Worm (Caenorhabditis elegans): ENCODE measurements around the gene str-13.

Gene str-13

ce11 chrV:2742298-2742697, 15.3 kb upstream of the str-13 start, which contains the start of gene srg-62:
srg-62 (minus strand) TSS chrV:2742398.
- TF ChIP-seq W03F9.2 (tag; optimal IDR thresholded peaks at IDR 0.05): no peak
- no peak for TF ChIP-seq him-1 (tag; optimal IDR thresholded peaks at IDR 0.05)
- no peak for TF ChIP-seq dao-5 (tag; optimal IDR thresholded peaks at IDR 0.05)

- no peak for TF ChIP-seq W03F9.2 (tag; optimal IDR thresholded peaks at IDR 0.05)
- TF ChIP-seq dao-5 (tag; optimal IDR thresholded peaks at IDR 0.05): no peak
- TF ChIP-seq him-1 (tag; optimal IDR thresholded peaks at IDR 0.05): no peak
Observed at ce11 chrV:2740228-2740627, 13.2 kb upstream of the str-13 start, which contains the start of gene srg-61. srg-61 (minus strand) TSS chrV:2740328.

ce11 chrV:2739607-2740006, 12.6 kb upstream of the str-13 start:
- no peak for TF ChIP-seq W03F9.2 (tag; optimal IDR thresholded peaks at IDR 0.05)
- TF ChIP-seq him-1 (tag; optimal IDR thresholded peaks at IDR 0.05): no peak
- TF ChIP-seq dao-5 (tag; optimal IDR thresholded peaks at IDR 0.05): no peak

ce11 chrV:2738174-2738573, 11.2 kb upstream of the str-13 start, which contains the start of gene srg-56:
srg-56 (minus strand) TSS chrV:2738274.
- TF ChIP-seq dao-5 (tag; optimal IDR thresholded peaks at IDR 0.05): no peak
- no peak for TF ChIP-seq W03F9.2 (tag; optimal IDR thresholded peaks at IDR 0.05)
- TF ChIP-seq him-1 (tag; optimal IDR thresholded peaks at IDR 0.05): no peak

- TF ChIP-seq W03F9.2 (tag; optimal IDR thresholded peaks at IDR 0.05): no peak
- TF ChIP-seq him-1 (tag; optimal IDR thresholded peaks at IDR 0.05): no peak
- TF ChIP-seq dao-5 (tag; optimal IDR thresholded peaks at IDR 0.05): no peak
Observed at ce11 chrV:2734360-2734759, 7.4 kb upstream of the str-13 start, which contains the start of gene srg-57. srg-57 (minus strand) TSS chrV:2734460.

- no peak for TF ChIP-seq W03F9.2 (tag; optimal IDR thresholded peaks at IDR 0.05)
Observed at ce11 chrV:2730784-2731480, 3.9 kb upstream of the str-13 start, which contains the start of gene dod-3. dod-3 (minus strand) TSS chrV:2731098.

ce11 chrV:2728236-2728635, 1.2 kb upstream of the str-13 start, which contains the start of gene str-33:
str-33 (plus strand) TSS chrV:2728536.
- TF ChIP-seq him-1 (tag; optimal IDR thresholded peaks at IDR 0.05) (no peak), dao-5 (tag; optimal IDR thresholded peaks at IDR 0.05) (no peak), W03F9.2 (tag; optimal IDR thresholded peaks at IDR 0.05) (no peak)

- TF ChIP-seq dao-5 (tag; optimal IDR thresholded peaks at IDR 0.05): no peak
- TF ChIP-seq W03F9.2 (tag; optimal IDR thresholded peaks at IDR 0.05): no peak
- TF ChIP-seq him-1 (tag; optimal IDR thresholded peaks at IDR 0.05): no peak
Observed at ce11 chrV:2725225-2725624, 1.8 kb downstream of the str-13 start, which contains the start of gene srg-59. srg-59 (minus strand) TSS chrV:2725325.

- no peak for TF ChIP-seq him-1 (tag; optimal IDR thresholded peaks at IDR 0.05)
- TF ChIP-seq dao-5 (tag; optimal IDR thresholded peaks at IDR 0.05): no peak
Observed at ce11 chrV:2722555-2722954, 4.4 kb downstream of the str-13 start, which contains the start of gene srg-60. srg-60 (minus strand) TSS chrV:2722655.

- TF ChIP-seq him-1 (tag; optimal IDR thresholded peaks at IDR 0.05): no peak
- no peak for TF ChIP-seq W03F9.2 (tag; optimal IDR thresholded peaks at IDR 0.05)
- TF ChIP-seq dao-5 (tag; optimal IDR thresholded peaks at IDR 0.05): no peak
Observed at ce11 chrV:2720763-2721162, 6.2 kb downstream of the str-13 start, which contains the start of gene srt-27. srt-27 (minus strand) TSS chrV:2720863.

- TF ChIP-seq him-1 (tag; optimal IDR thresholded peaks at IDR 0.05): no peak
- TF ChIP-seq dao-5 (tag; optimal IDR thresholded peaks at IDR 0.05): no peak
- no peak for TF ChIP-seq W03F9.2 (tag; optimal IDR thresholded peaks at IDR 0.05)
Observed at ce11 chrV:2718688-2719185, 8.3 kb downstream of the str-13 start, which contains the start of gene srt-29. srt-29 (minus strand) TSS chrV:2719135.

- TF ChIP-seq dao-5 (tag; optimal IDR thresholded peaks at IDR 0.05) (no peak), him-1 (tag; optimal IDR thresholded peaks at IDR 0.05) (no peak), W03F9.2 (tag; optimal IDR thresholded peaks at IDR 0.05) (no peak)
Observed at ce11 chrV:2716933-2717332, 10.1 kb downstream of the str-13 start.

ce11 chrV:2713532-2713931, 13.5 kb downstream of the str-13 start, which contains the start of gene srt-28:
srt-28 (minus strand) TSS chrV:2713632.
- no peak for TF ChIP-seq W03F9.2 (tag; optimal IDR thresholded peaks at IDR 0.05)
- TF ChIP-seq him-1 (tag; optimal IDR thresholded peaks at IDR 0.05): no peak
- no peak for TF ChIP-seq dao-5 (tag; optimal IDR thresholded peaks at IDR 0.05)

- no peak for TF ChIP-seq dao-5 (tag; optimal IDR thresholded peaks at IDR 0.05)
- no peak for TF ChIP-seq W03F9.2 (tag; optimal IDR thresholded peaks at IDR 0.05)
- TF ChIP-seq him-1 (tag; optimal IDR thresholded peaks at IDR 0.05): no peak
Observed at ce11 chrV:2711429-2711828, 15.6 kb downstream of the str-13 start, which contains the start of gene C24B9.3. C24B9.3 (minus strand) TSS chrV:2711599.

All from whole organism, L4/young adult.